Fruit fly (Drosophila melanogaster) whole organism: Measurements from ENCODE around the gene CG13721.

ENCODE experiments used
- CG8478 ChIP-seq: fragments of >200 bp; optimal IDR thresholded peaks from 2 replicates; lab custom pipeline; 2018; ENCODE audit warnings: inconsistent platforms
- EcR ChIP-seq, 2 experiments: fragments of >200 bp; optimal IDR thresholded peaks; 2 replicates each; lab custom pipeline; 2017; ENCODE audit warnings: missing biosample characterization in 2 of 2, missing genetic modification characterization in 2 of 2, missing genetic modification reagents in 2 of 2
- usp ChIP-seq: fragments of >200 bp; optimal IDR thresholded peaks from 2 replicates; lab custom pipeline; 2017; ENCODE audit warnings: missing biosample characterization, missing genetic modification characterization, mixed read lengths

DNA sequence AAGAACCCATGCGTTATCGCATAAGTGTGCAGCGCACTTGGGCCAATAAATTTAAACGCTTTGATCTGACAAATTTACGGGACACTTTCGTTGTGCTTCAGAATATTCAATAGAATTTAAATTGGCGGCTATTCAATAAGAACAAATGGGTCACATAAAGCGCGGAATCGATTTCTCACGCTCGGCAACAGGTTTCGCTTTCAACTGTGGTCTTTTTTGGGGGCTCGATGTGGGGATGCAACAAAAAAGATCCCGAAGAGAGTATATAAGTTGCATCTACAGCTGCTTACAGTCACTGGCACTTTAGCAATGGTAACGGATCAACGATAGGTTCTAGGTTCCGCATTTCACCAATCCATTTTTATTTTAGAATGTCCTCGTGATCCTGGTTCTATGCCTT is 24.8 kb downstream of the CG13721 start, which contains the start of gene CG11349:
- TF ChIP-seq EcR (GFP tag; optimal IDR thresholded peaks at IDR 0.05; lab: Kevin White, UChicago) = no peak
- TF ChIP-seq CG8478 (lab: Kevin White, UChicago) = no peak
- no peak for TF ChIP-seq usp (GFP tag; lab: Kevin White, UChicago)
